Worm (Caenorhabditis elegans) whole organism, early embryonic: Measurements from ENCODE around the gene F09E5.7.

Source experiments
- aly-1 ChIP-seq: sonication (generic microtip); optimal IDR thresholded peaks from 2 replicates; lab custom pipeline; 2016; ENCODE audit warnings: missing genetic modification characterization, missing compliant biosample characterization
- ama-1 ChIP-seq: fragments of 150-350 bp; optimal IDR thresholded peaks from 2 replicates; lab custom pipeline; 2014
- ceh-13 ChIP-seq: fragments of 200-800 bp; sonication (Bioruptor generic); optimal IDR thresholded peaks from 2 replicates; lab custom pipeline; 2018; ENCODE audit warnings: mild to moderate bottlenecking, missing genetic modification characterization, missing compliant biosample characterization
- ceh-36 ChIP-seq: sonication (generic microtip); optimal IDR thresholded peaks from 2 replicates; lab custom pipeline; 2016; ENCODE audit warnings: missing genetic modification characterization, inconsistent platforms, missing compliant biosample characterization
- flt-1 ChIP-seq: fragments of 200-800 bp; sonication (Bioruptor generic); IDR thresholded peaks from 2 replicates; pipeline ENCODE4 v1.3.6; 2022; ENCODE audit warnings: missing genetic modification characterization, missing compliant biosample characterization

- TF ChIP-seq ama-1: no peak
- no peak for TF ChIP-seq ceh-13 (GFP tag; lab: Kevin White, UChicago)
- no peak for TF ChIP-seq flt-1 (GFP tag; lab: Robert Waterston, UW)
- TF ChIP-seq ceh-36 (tag; lab: Kevin White, UChicago): no peak
- no peak for TF ChIP-seq aly-1 (tag; lab: Kevin White, UChicago)
Observed at ce11 chrII:5388786-5389421, 37.0 kb downstream of the F09E5.7 start, which contains the start of gene rsp-4.
